Fruit fly (Drosophila melanogaster): ENCODE measurements around the gene CecA2.

The CecA2 gene

dm6 chr3R:30203104-30203986 lies 8.6 kb upstream of the CecA2 start (continued):
- TF ChIP-seq usp (GFP tag; optimal IDR thresholded peaks at IDR 0.05) (no peak), CG11093 (GFP tag; IDR thresholded peaks at IDR 0.05) (peak; percentile 90), insv (GFP tag; optimal IDR thresholded peaks at IDR 0.05) (peak in 1 of 2 experiments; percentile 8), CG4854 (GFP tag; optimal IDR thresholded peaks at IDR 0.05) (peak; percentile 97), CG1792 (GFP tag; optimal IDR thresholded peaks at IDR 0.05) (peak; percentile 98), CG6689 (GFP tag; IDR thresholded peaks at IDR 0.05) (peak; percentile 95), CG7786 (GFP tag; optimal IDR thresholded peaks at IDR 0.05) (peak; percentile 96), Sox102F (GFP tag; optimal IDR thresholded peaks at IDR 0.05) (peak; percentile 94), sd (tag; optimal IDR thresholded peaks at IDR 0.05) (peak; percentile 96), CG10267 (tag; optimal IDR thresholded peaks at IDR 0.05) (peak; percentile 91), CG10274 (GFP tag; optimal IDR thresholded peaks at IDR 0.05) (peak; percentile 100), CG6683 (GFP tag; optimal IDR thresholded peaks at IDR 0.05) (peak; percentile 93), ttk (GFP tag; IDR thresholded peaks at IDR 0.05) (peak; percentile 95), CG32532 (GFP tag; IDR thresholded peaks at IDR 0.05) (peak; percentile 91), CG11456 (GFP tag; IDR thresholded peaks at IDR 0.05) (peak; percentile 91), Hand (GFP tag; optimal IDR thresholded peaks at IDR 0.05) (peak; percentile 85), CG31441 (GFP tag; IDR thresholded peaks at IDR 0.05) (peak; percentile 94), CG10366 (GFP tag; IDR thresholded peaks at IDR 0.05) (peak; percentile 86), sqz (GFP tag; optimal IDR thresholded peaks at IDR 0.05) (peak; percentile 73), PHDP (tag; optimal IDR thresholded peaks at IDR 0.05) (peak; percentile 91), bab2 (GFP tag; optimal IDR thresholded peaks at IDR 0.05) (peak; percentile 99), Nf-YC (tag; optimal IDR thresholded peaks at IDR 0.05) (peak; percentile 86), CG1529 (GFP tag; optimal IDR thresholded peaks at IDR 0.05) (peak; percentile 74), CG3065 (GFP tag; optimal IDR thresholded peaks at IDR 0.05) (peak; percentile 87), Hr78 (GFP tag; optimal IDR thresholded peaks at IDR 0.05) (peak in 1 of 2 experiments; percentile 96), E2f2 (GFP tag; IDR thresholded peaks at IDR 0.05) (peak; percentile 67), Sry-δ (GFP tag; optimal IDR thresholded peaks at IDR 0.05) (peak; percentile 77), twi (tag; optimal IDR thresholded peaks at IDR 0.05) (peak; percentile 68), mirr (GFP tag; optimal IDR thresholded peaks at IDR 0.05) (peak; percentile 89), jing (GFP tag; optimal IDR thresholded peaks at IDR 0.05) (peak; percentile 93), Mad (GFP tag; optimal IDR thresholded peaks at IDR 0.05) (peak; percentile 85), gem (tag; optimal IDR thresholded peaks at IDR 0.05) (peak; percentile 96), Ssrp (tag; optimal IDR thresholded peaks at IDR 0.05) (peak; percentile 90), corto (GFP tag; optimal IDR thresholded peaks at IDR 0.05) (no peak), CG10209 (GFP tag; optimal IDR thresholded peaks at IDR 0.05) (peak; percentile 94), peb (GFP tag; IDR thresholded peaks at IDR 0.05) (peak; percentile 83; the same call in 1 of the 2 replicates), CG16863 (GFP tag; optimal IDR thresholded peaks at IDR 0.05) (peak; percentile 95), CG14965 (GFP tag; optimal IDR thresholded peaks at IDR 0.05; ENCODE audit: borderline replicate concordance) (peak; percentile 92), CG12155 (GFP tag; optimal IDR thresholded peaks at IDR 0.05) (peak; percentile 89), hbn (GFP tag; IDR thresholded peaks at IDR 0.05; ENCODE audit: partially characterized antibody) (peak; percentile 55; the same call in 1 of the 2 replicates), CG3163 (GFP tag; optimal IDR thresholded peaks at IDR 0.05) (peak; percentile 80), CG31224 (GFP tag; IDR thresholded peaks at IDR 0.05) (peak; percentile 88), CG17385 (GFP tag; optimal IDR thresholded peaks at IDR 0.05) (peak; percentile 84), inv (GFP tag; IDR thresholded peaks at IDR 0.05; ENCODE audit: partially characterized antibody) (no peak), CG30020 (tag; optimal IDR thresholded peaks at IDR 0.05) (peak; percentile 76), CG2120 (GFP tag; optimal IDR thresholded peaks at IDR 0.05) (peak; percentile 97), shn (GFP tag; optimal IDR thresholded peaks at IDR 0.05) (peak; percentile 97), vfl (GFP tag; optimal IDR thresholded peaks at IDR 0.05) (peak; percentile 92)

All from whole organism, embryonic.